Worm (Caenorhabditis elegans): ENCODE results near the gene gmeb-3.

Gene gmeb-3

ce11 chrIII:3729520-3729919 is 38.8 kb upstream of the gmeb-3 start, which contains the start of gene F34D10.9:
Gene F34D10.9, minus strand, starts transcription at chrIII:3729620.
- no peak for TF ChIP-seq nhr-11 (tag; optimal IDR thresholded peaks at IDR 0.05)
- no peak for TF ChIP-seq nhr-43 (tag; optimal IDR thresholded peaks at IDR 0.05; ENCODE audit: poor library complexity, severe bottlenecking)
- no peak for TF ChIP-seq nhr-77 (tag; optimal IDR thresholded peaks at IDR 0.05)
- no peak for TF ChIP-seq pha-4 (tag; optimal IDR thresholded peaks at IDR 0.05)

- no peak for TF ChIP-seq ZK546.5 (tag; optimal IDR thresholded peaks at IDR 0.05)
- no peak for TF ChIP-seq unc-62 (GFP tag; optimal IDR thresholded peaks at IDR 0.05)
- no peak for TF ChIP-seq daf-12 (tag; optimal IDR thresholded peaks at IDR 0.05)
- TF ChIP-seq ceh-9 (tag; optimal IDR thresholded peaks at IDR 0.05): no peak
- no peak for TF ChIP-seq lsy-12 (tag; optimal IDR thresholded peaks at IDR 0.05)
- no peak for TF ChIP-seq nhr-67 (tag; optimal IDR thresholded peaks at IDR 0.05)
- TF ChIP-seq zag-1 (tag; optimal IDR thresholded peaks at IDR 0.05): no peak
- no peak for TF ChIP-seq fkh-2 (tag; optimal IDR thresholded peaks at IDR 0.05)
- TF ChIP-seq elt-1 (tag; optimal IDR thresholded peaks at IDR 0.05): no peak
- no peak for TF ChIP-seq egl-27 (tag; optimal IDR thresholded peaks at IDR 0.05)
- TF ChIP-seq fos-1 (tag; optimal IDR thresholded peaks at IDR 0.05): no peak
- no peak for TF ChIP-seq nhr-28 (tag; optimal IDR thresholded peaks at IDR 0.05)
- no peak for TF ChIP-seq nhr-76 (tag; optimal IDR thresholded peaks at IDR 0.05)
- no peak for TF ChIP-seq fkh-10 (GFP tag; optimal IDR thresholded peaks at IDR 0.05)
These were observed 37.8 kb upstream of the gmeb-3 start, which contains the start of gene F34D10.8 for ce11 chrIII:3730475-3730874. Gene F34D10.8, plus strand, starts transcription at chrIII:3730775.

ce11 chrIII:3734007-3734406 is 34.3 kb upstream of the gmeb-3 start, which contains the start of gene F34D10.3:
Gene F34D10.3, plus strand, starts transcription at chrIII:3734255.
- TF ChIP-seq nhr-11 (tag; optimal IDR thresholded peaks at IDR 0.05) (no peak), ceh-16 (tag; optimal IDR thresholded peaks at IDR 0.05) (no peak), lin-39 (tag; optimal IDR thresholded peaks at IDR 0.05) (peak; percentile 1), ceh-28 (tag; optimal IDR thresholded peaks at IDR 0.05) (no peak), nfya-1 (tag; optimal IDR thresholded peaks at IDR 0.05; ENCODE audit: insufficient read depth) (peak; percentile 28), hmg-11 (tag; optimal IDR thresholded peaks at IDR 0.05) (peak; percentile 6)

ce11 chrIII:3734990-3735389 is 33.3 kb upstream of the gmeb-3 start, which contains the start of gene evl-18:
Gene evl-18, minus strand, starts transcription at chrIII:3735039.
- TF ChIP-seq lin-39 (tag; optimal IDR thresholded peaks at IDR 0.05) (peak; percentile 13), nhr-23 (tag; optimal IDR thresholded peaks at IDR 0.05) (no peak), ZK546.5 (tag; optimal IDR thresholded peaks at IDR 0.05) (no peak), ceh-16 (tag; optimal IDR thresholded peaks at IDR 0.05) (no peak), aly-2 (tag; optimal IDR thresholded peaks at IDR 0.05) (no peak), nhr-12 (tag; optimal IDR thresholded peaks at IDR 0.05) (no peak), ama-1 (optimal IDR thresholded peaks at IDR 0.05) (no peak), hmg-11 (tag; optimal IDR thresholded peaks at IDR 0.05) (no peak), elt-3 (tag; optimal IDR thresholded peaks at IDR 0.05) (no peak), elt-1 (tag; optimal IDR thresholded peaks at IDR 0.05) (no peak), sea-2 (GFP tag; optimal IDR thresholded peaks at IDR 0.05) (no peak), pqm-1 (tag; optimal IDR thresholded peaks at IDR 0.05) (no peak), lin-15B (tag; optimal IDR thresholded peaks at IDR 0.05) (peak; percentile 50), fkh-10 (GFP tag; optimal IDR thresholded peaks at IDR 0.05) (no peak), eor-1 (tag; optimal IDR thresholded peaks at IDR 0.05) (no peak), ztf-11 (tag; optimal IDR thresholded peaks at IDR 0.05) (no peak), nhr-237 (tag; optimal IDR thresholded peaks at IDR 0.05) (no peak), mml-1 (tag; optimal IDR thresholded peaks at IDR 0.05) (no peak), nhr-77 (tag; optimal IDR thresholded peaks at IDR 0.05) (no peak), unc-62 (GFP tag; optimal IDR thresholded peaks at IDR 0.05) (no peak), nfya-1 (tag; optimal IDR thresholded peaks at IDR 0.05; ENCODE audit: insufficient read depth) (peak; percentile 27), ceh-82 (tag; optimal IDR thresholded peaks at IDR 0.05) (no peak), tbx-2 (tag; optimal IDR thresholded peaks at IDR 0.05) (no peak), snpc-4 (tag; optimal IDR thresholded peaks at IDR 0.05) (no peak), nhr-11 (tag; optimal IDR thresholded peaks at IDR 0.05) (no peak), daf-12 (tag; optimal IDR thresholded peaks at IDR 0.05) (no peak), nhr-67 (tag; optimal IDR thresholded peaks at IDR 0.05) (no peak), pha-4 (tag; optimal IDR thresholded peaks at IDR 0.05) (peak; percentile 18)

Data from whole organism, L3 larva.